Worm (Caenorhabditis elegans) whole organism, mixed stage, embryonic: Measurements from ENCODE around the gene R02D5.24.

Source experiments
- ceh-83 ChIP-seq: fragments of 200-800 bp; sonication (Bioruptor generic); optimal IDR thresholded peaks from 2 replicates; lab custom pipeline; 2018; ENCODE audit warnings: mild to moderate bottlenecking, missing genetic modification characterization, missing compliant biosample characterization
- cnd-1 ChIP-seq: fragments of 200-800 bp; sonication (Bioruptor generic); optimal IDR thresholded peaks from 2 replicates; lab custom pipeline; 2018; ENCODE audit warnings: mild to moderate bottlenecking, missing genetic modification characterization, missing compliant biosample characterization
- elt-1 ChIP-seq: sonication (generic microtip); optimal IDR thresholded peaks from 2 replicates; lab custom pipeline; 2017; ENCODE audit warnings: missing genetic modification characterization, mild to moderate bottlenecking, missing compliant biosample characterization, antibody characterized with exemption, moderate library complexity, borderline replicate concordance; ENCODE audit not compliant: insufficient read depth
- lin-13 ChIP-seq: fragments of 150-350 bp; optimal IDR thresholded peaks from 2 replicates; lab custom pipeline; 2014; ENCODE audit warnings: missing biosample characterization, missing genetic modification characterization
- mep-1 ChIP-seq: fragments of 150-350 bp; optimal IDR thresholded peaks from 2 replicates; lab custom pipeline; 2017; ENCODE audit warnings: missing biosample characterization, missing genetic modification reagents, missing genetic modification characterization, inconsistent platforms
- nhr-28 ChIP-seq: fragments of 150-350 bp; optimal IDR thresholded peaks from 2 replicates; lab custom pipeline; 2014; ENCODE audit warnings: missing biosample characterization, missing genetic modification characterization
- sem-2 ChIP-seq: fragments of 200-800 bp; sonication (Bioruptor generic); optimal IDR thresholded peaks from 2 replicates; lab custom pipeline; 2018; ENCODE audit warnings: mild to moderate bottlenecking, missing genetic modification characterization, missing compliant biosample characterization
- snpc-4 ChIP-seq: fragments of 150-350 bp; optimal IDR thresholded peaks from 2 replicates; lab custom pipeline; 2014; ENCODE audit warnings: missing biosample characterization, missing genetic modification characterization
- unc-39 ChIP-seq: fragments of 150-350 bp; optimal IDR thresholded peaks from 2 replicates; lab custom pipeline; 2014; ENCODE audit warnings: missing biosample characterization, missing genetic modification characterization
- unc-62 ChIP-seq: fragments of 150-350 bp; optimal IDR thresholded peaks from 2 replicates; lab custom pipeline; 2014; ENCODE audit warnings: missing biosample characterization, missing genetic modification reagents, missing genetic modification characterization
- ztf-11 ChIP-seq: fragments of 150-350 bp; optimal IDR thresholded peaks from 2 replicates; lab custom pipeline; 2014; ENCODE audit warnings: missing biosample characterization, missing genetic modification characterization

DNA sequence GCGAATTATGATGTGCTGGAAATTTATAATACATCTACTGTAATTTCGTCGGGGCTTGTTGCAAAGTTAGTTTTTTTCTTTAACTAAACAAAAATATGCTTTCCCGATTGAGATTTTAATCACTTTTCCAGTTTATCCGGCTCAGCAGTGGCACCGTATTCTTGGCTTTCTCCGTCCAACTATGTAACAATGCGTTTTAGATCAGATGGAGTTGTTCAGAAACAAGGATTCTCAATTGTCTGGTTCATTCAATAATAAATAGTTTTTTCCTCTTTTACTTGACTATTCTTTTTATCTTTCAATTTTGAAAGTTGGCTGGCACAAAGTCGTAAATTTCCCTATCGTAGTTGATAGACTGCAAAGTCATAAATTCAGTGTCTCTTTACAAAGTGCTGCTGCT lies 27.0 kb upstream of the R02D5.24 start, which contains the start of gene clec-56:
- TF ChIP-seq ztf-11 (tag; lab: Kevin White, UChicago) (no peak), cnd-1 (tag; lab: Kevin White, UChicago) (no peak), ceh-83 (GFP tag; lab: Kevin White, UChicago) (no peak), nhr-28 (tag; lab: Kevin White, UChicago) (no peak), sem-2 (no peak), elt-1 (tag; lab: Kevin White, UChicago) (no peak), lin-13 (tag; lab: Kevin White, UChicago) (no peak), unc-39 (tag; lab: Kevin White, UChicago) (no peak), snpc-4 (no peak), unc-62 (GFP tag; lab: Kevin White, UChicago) (no peak), mep-1 (tag; lab: Kevin White, UChicago) (no peak)
